Worm (Caenorhabditis elegans): Measurements from ENCODE around the gene Y51A2B.9.

DNA sequence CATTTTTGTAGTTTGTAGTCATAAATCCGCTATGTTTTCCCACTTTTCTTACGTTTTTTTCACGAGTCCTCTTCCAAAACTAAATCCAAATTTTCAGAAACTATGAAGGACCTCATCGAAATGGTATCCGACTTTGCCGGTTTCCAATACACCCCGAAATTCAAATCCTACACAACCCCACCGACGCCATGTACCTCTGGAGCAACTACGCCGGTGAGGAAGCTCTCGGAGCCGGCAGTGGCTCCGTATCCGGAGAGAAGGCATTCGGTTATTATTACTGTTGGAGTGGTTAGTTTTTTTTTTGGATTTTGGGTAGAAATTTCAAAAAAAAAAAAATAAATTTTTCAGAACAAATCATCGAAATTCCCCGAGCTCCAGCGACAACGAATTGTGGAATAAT lies 45.5 kb downstream of the Y51A2B.9 start, which contains the start of gene C08E8.3:
- no peak for TF ChIP-seq mdl-1 (tag; optimal IDR thresholded peaks at IDR 0.05)
- no peak for TF ChIP-seq pqm-1 (tag; optimal IDR thresholded peaks at IDR 0.05)
- no peak for TF ChIP-seq lin-15B (tag; optimal IDR thresholded peaks at IDR 0.05)
- TF ChIP-seq ztf-4 (tag; optimal IDR thresholded peaks at IDR 0.05): no peak
- TF ChIP-seq unc-62 (GFP tag; optimal IDR thresholded peaks at IDR 0.05): no peak
- TF ChIP-seq nfya-1 (tag; optimal IDR thresholded peaks at IDR 0.05; ENCODE audit: insufficient read depth): no peak
- TF ChIP-seq ama-1 (optimal IDR thresholded peaks at IDR 0.05): no peak
- TF ChIP-seq nhr-28 (tag; optimal IDR thresholded peaks at IDR 0.05): no peak
- no peak for TF ChIP-seq fos-1 (tag; optimal IDR thresholded peaks at IDR 0.05)
- TF ChIP-seq ceh-82 (tag; optimal IDR thresholded peaks at IDR 0.05): no peak
- no peak for TF ChIP-seq nhr-11 (tag; optimal IDR thresholded peaks at IDR 0.05)
- no peak for TF ChIP-seq pha-4 (tag; optimal IDR thresholded peaks at IDR 0.05)
